Fruit fly (Drosophila melanogaster): ENCODE results near the gene CG3558.

CG3558 gene

DNA sequence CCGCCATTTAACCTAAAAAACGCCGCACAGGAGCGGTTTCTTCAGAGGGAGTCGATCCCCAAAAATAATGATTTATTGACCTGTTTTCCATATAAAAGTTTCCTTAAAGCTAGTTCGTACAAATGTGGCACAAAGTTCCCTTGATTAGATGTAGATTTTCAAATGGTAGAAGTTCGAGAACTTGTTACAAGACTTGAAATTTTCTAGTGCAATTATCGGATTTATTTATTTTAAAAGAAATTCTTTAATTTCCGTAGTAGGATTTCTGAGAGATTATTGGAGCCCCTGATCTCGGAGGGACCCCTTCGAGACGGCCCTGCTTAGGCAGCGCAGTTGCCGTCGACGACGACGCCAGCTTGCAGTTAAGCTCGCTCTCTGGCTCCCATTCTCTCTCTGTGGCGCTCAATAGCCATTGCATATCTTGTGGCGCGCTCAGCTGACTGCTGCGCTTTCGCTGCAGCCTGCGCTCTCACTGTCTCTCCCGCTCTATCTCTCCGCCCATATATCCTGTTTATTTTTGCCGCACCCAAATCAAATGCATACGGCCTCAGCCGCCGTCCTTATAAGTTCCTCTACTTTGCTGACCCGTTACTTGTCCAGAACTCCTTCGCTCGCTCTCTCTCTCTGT is 35.0 kb upstream of the CG3558 start (continued):
- TF ChIP-seq cas (GFP tag; IDR thresholded peaks at IDR 0.05) = no peak
- 0 out of 3 replicates have a peak, but pooled peaks have one; percentile 38 for TF ChIP-seq Optix (GFP tag; IDR thresholded peaks at IDR 0.05)
- no peak for TF ChIP-seq jing (GFP tag; optimal IDR thresholded peaks at IDR 0.05)
- TF ChIP-seq Asciz (GFP tag; optimal IDR thresholded peaks at IDR 0.05) = peak; percentile 62
- TF ChIP-seq PHDP (tag; optimal IDR thresholded peaks at IDR 0.05) = no peak
- TF ChIP-seq CG3838 (GFP tag; optimal IDR thresholded peaks at IDR 0.05) = no peak
- peak; percentile 11 for TF ChIP-seq CG8359 (GFP tag; optimal IDR thresholded peaks at IDR 0.05; ENCODE audit: borderline replicate concordance)
- peak; percentile 68 for TF ChIP-seq croc (GFP tag; conservative IDR thresholded peaks at IDR 0.05)
- no peak for TF ChIP-seq oc (tag; optimal IDR thresholded peaks at IDR 0.05)
- no peak for TF ChIP-seq CG2199 (GFP tag; IDR thresholded peaks at IDR 0.05)
- TF ChIP-seq Stat92E (GFP tag; optimal IDR thresholded peaks at IDR 0.05) = no peak
- no peak; the same call in 1 of the 2 replicates for TF ChIP-seq seq (GFP tag; IDR thresholded peaks at IDR 0.05)
- no peak for TF ChIP-seq tx (GFP tag; optimal IDR thresholded peaks at IDR 0.05)
- TF ChIP-seq CG4820 (GFP tag; optimal IDR thresholded peaks at IDR 0.05) = peak; percentile 63
- no peak for TF ChIP-seq CG13287 (GFP tag; IDR thresholded peaks at IDR 0.05; ENCODE audit: partially characterized antibody)
- TF ChIP-seq Dfd (GFP tag; optimal IDR thresholded peaks at IDR 0.05) = no peak
- TF ChIP-seq jumu (GFP tag; optimal IDR thresholded peaks at IDR 0.05) = peak; percentile 17
- no peak for TF ChIP-seq Nf-YB (GFP tag; optimal IDR thresholded peaks at IDR 0.05)
- no peak for TF ChIP-seq Atf6 (GFP tag; IDR thresholded peaks at IDR 0.05)
- TF ChIP-seq CG6854 (GFP tag; optimal IDR thresholded peaks at IDR 0.05) = no peak
- TF ChIP-seq Myb (GFP tag; optimal IDR thresholded peaks at IDR 0.05) = no peak
- TF ChIP-seq CG10267 (tag; optimal IDR thresholded peaks at IDR 0.05) = peak; percentile 47
- peak; percentile 28; the same call in 1 of the 3 replicates for TF ChIP-seq CG7357 (GFP tag; IDR thresholded peaks at IDR 0.05)
- TF ChIP-seq ato (GFP tag; IDR thresholded peaks at IDR 0.05; ENCODE audit: partially characterized antibody) = no peak
- no peak for TF ChIP-seq prd (optimal IDR thresholded peaks at IDR 0.05)
- TF ChIP-seq prd (GFP tag; IDR thresholded peaks at IDR 0.05) = peak; percentile 61; the same call in 2 of the 3 replicates
- peak; percentile 56 for TF ChIP-seq HLH3B (GFP tag; IDR thresholded peaks at IDR 0.05)
- TF ChIP-seq CG3995 (GFP tag; optimal IDR thresholded peaks at IDR 0.05) = no peak
- TF ChIP-seq NFAT (GFP tag; IDR thresholded peaks at IDR 0.05) = no peak
- TF ChIP-seq eyg (GFP tag; optimal IDR thresholded peaks at IDR 0.05) = no peak
- TF ChIP-seq Atf3 (GFP tag; optimal IDR thresholded peaks at IDR 0.05) = peak; percentile 1
- TF ChIP-seq Ada2b (GFP tag; IDR thresholded peaks at IDR 0.05) = 0 out of 2 replicates have a peak, but pooled peaks have one; percentile 3
- TF ChIP-seq sr (GFP tag; IDR thresholded peaks at IDR 0.05) = no peak
- no peak for TF ChIP-seq gce (GFP tag; IDR thresholded peaks at IDR 0.05)
- TF ChIP-seq zfh1 (GFP tag; IDR thresholded peaks at IDR 0.05) = peak; percentile 29; the same call in 1 of the 3 replicates
- no peak for TF ChIP-seq CG2116 (GFP tag; optimal IDR thresholded peaks at IDR 0.05)
- no peak for TF ChIP-seq Ets97D (GFP tag; optimal IDR thresholded peaks at IDR 0.05)
- no peak for TF ChIP-seq gsb (GFP tag; IDR thresholded peaks at IDR 0.05)
- no peak for TF ChIP-seq cg (GFP tag; optimal IDR thresholded peaks at IDR 0.05)
- no peak for TF ChIP-seq CG8478 (optimal IDR thresholded peaks at IDR 0.05)
- peak; percentile 55 for TF ChIP-seq D19A (tag; optimal IDR thresholded peaks at IDR 0.05)
- TF ChIP-seq CG7963 (GFP tag; IDR thresholded peaks at IDR 0.05; ENCODE audit: partially characterized antibody) = no peak
- TF ChIP-seq sna (GFP tag; IDR thresholded peaks at IDR 0.05; ENCODE audit: partially characterized antibody) = no peak
- no peak for TF ChIP-seq tap (tag; optimal IDR thresholded peaks at IDR 0.05)
- TF ChIP-seq pfk (GFP tag; optimal IDR thresholded peaks at IDR 0.05) = no peak
- TF ChIP-seq CG3847 (GFP tag; IDR thresholded peaks at IDR 0.05) = no peak
- TF ChIP-seq odd (GFP tag; optimal IDR thresholded peaks at IDR 0.05) = no peak
- TF ChIP-seq fu2 (GFP tag; optimal IDR thresholded peaks at IDR 0.05) = no peak
- TF ChIP-seq CG12942 (GFP tag; optimal IDR thresholded peaks at IDR 0.05) = no peak
- TF ChIP-seq fd64A (GFP tag; optimal IDR thresholded peaks at IDR 0.05) = no peak
- peak; percentile 35 for TF ChIP-seq CG12659 (GFP tag; optimal IDR thresholded peaks at IDR 0.05)
